Worm (Caenorhabditis elegans): ENCODE measurements around the gene flp-15.
A peak's percentile ranks its signal among the peaks of the same experiment; 100 is the strongest.

flp-15 gene

ce11 chrIII:13684236-13684635 lies 16.6 kb upstream of the flp-15 start:
- TF ChIP-seq pha-4 (tag; optimal IDR thresholded peaks at IDR 0.05) (no peak), nhr-12 (tag; optimal IDR thresholded peaks at IDR 0.05) (no peak), tbx-8 (GFP tag; optimal IDR thresholded peaks at IDR 0.05) (no peak), ztf-11 (tag; optimal IDR thresholded peaks at IDR 0.05) (no peak), mls-2 (tag; optimal IDR thresholded peaks at IDR 0.05) (no peak), ceh-43 (GFP tag; optimal IDR thresholded peaks at IDR 0.05) (no peak), unc-120 (tag; optimal IDR thresholded peaks at IDR 0.05; ENCODE audit: poor library complexity, severe bottlenecking) (no peak), ceh-39 (tag; optimal IDR thresholded peaks at IDR 0.05) (no peak), ham-2 (GFP tag; optimal IDR thresholded peaks at IDR 0.05) (no peak), bed-3 (GFP tag; optimal IDR thresholded peaks at IDR 0.05) (no peak), unc-62 (GFP tag; optimal IDR thresholded peaks at IDR 0.05) (no peak), zip-8 (tag; optimal IDR thresholded peaks at IDR 0.05) (no peak), lin-13 (tag; optimal IDR thresholded peaks at IDR 0.05) (no peak), elt-1 (tag; optimal IDR thresholded peaks at IDR 0.05; ENCODE audit: borderline replicate concordance, insufficient read depth) (no peak), sptf-1 (tag; optimal IDR thresholded peaks at IDR 0.05) (no peak), nhr-76 (tag; optimal IDR thresholded peaks at IDR 0.05) (no peak)

DNA sequence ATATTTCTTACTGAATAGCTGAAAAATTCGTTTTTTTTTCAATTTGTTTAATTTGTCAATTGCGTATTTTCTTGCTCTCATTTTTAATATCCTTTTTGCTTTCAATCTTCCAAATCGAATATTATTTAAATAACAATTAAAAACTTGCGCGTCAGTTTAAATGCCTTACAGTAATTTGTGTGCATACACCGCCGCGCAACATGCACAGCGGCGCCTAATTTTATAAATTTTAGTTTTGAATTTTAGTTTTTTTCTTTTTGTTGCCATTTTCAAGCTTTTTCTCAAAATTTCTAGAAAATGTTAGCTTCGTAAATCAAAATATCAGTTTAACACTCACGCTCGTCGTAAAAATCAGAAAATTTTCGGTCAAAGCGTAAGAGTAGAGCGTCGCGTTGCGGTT lies 15.6 kb upstream of the flp-15 start:
- TF ChIP-seq ceh-43 (GFP tag; optimal IDR thresholded peaks at IDR 0.05) (no peak), unc-120 (tag; optimal IDR thresholded peaks at IDR 0.05; ENCODE audit: poor library complexity, severe bottlenecking) (no peak), cnd-1 (tag; optimal IDR thresholded peaks at IDR 0.05) (no peak), sem-2 (GFP tag; optimal IDR thresholded peaks at IDR 0.05) (no peak), pha-4 (tag; optimal IDR thresholded peaks at IDR 0.05) (no peak), snpc-4 (tag; optimal IDR thresholded peaks at IDR 0.05) (no peak), unc-62 (GFP tag; optimal IDR thresholded peaks at IDR 0.05) (no peak), ztf-11 (tag; optimal IDR thresholded peaks at IDR 0.05) (no peak), nhr-237 (tag; optimal IDR thresholded peaks at IDR 0.05) (no peak), bed-3 (GFP tag; optimal IDR thresholded peaks at IDR 0.05) (no peak), zip-8 (tag; optimal IDR thresholded peaks at IDR 0.05) (no peak), unc-39 (tag; optimal IDR thresholded peaks at IDR 0.05) (no peak)

DNA sequence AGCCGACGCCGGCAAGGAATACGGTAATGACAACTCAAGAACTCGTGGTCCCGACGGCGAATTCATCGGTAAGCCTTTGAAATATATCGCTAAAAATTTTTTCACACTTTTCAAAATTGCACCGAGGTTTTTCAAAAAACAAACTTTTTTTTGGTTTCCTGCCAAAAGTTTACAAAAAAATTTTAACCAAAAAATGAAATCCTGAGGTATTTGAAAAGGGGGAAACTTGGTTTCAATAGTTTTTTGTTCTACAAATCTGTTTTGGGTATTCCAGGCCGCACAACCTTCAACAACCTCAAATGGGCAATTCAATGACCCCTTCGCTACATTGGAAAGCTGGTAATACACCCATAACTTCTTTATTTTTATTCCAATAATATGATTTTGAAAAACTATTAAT lies 14.4 kb upstream of the flp-15 start:
- TF ChIP-seq cnd-1 (tag; optimal IDR thresholded peaks at IDR 0.05) (no peak), zip-8 (tag; optimal IDR thresholded peaks at IDR 0.05) (no peak), nhr-2 (tag; optimal IDR thresholded peaks at IDR 0.05) (no peak), drap-1 (GFP tag; optimal IDR thresholded peaks at IDR 0.05) (no peak), pha-4 (tag; optimal IDR thresholded peaks at IDR 0.05) (no peak), unc-62 (GFP tag; optimal IDR thresholded peaks at IDR 0.05) (no peak)

ce11 chrIII:13678761-13679495 lies 11.3 kb upstream of the flp-15 start, which contains the start of gene sid-2:
Gene sid-2, plus strand, starts transcription at chrIII:13679445.
- TF ChIP-seq bed-3 (GFP tag; optimal IDR thresholded peaks at IDR 0.05) = no peak
- TF ChIP-seq nhr-2 (tag; optimal IDR thresholded peaks at IDR 0.05) = no peak
- TF ChIP-seq M03D4.4 (tag; optimal IDR thresholded peaks at IDR 0.05) = no peak
- TF ChIP-seq unc-62 (GFP tag; optimal IDR thresholded peaks at IDR 0.05) = no peak
- no peak for TF ChIP-seq mep-1 (tag; optimal IDR thresholded peaks at IDR 0.05)
- no peak for TF ChIP-seq lin-13 (tag; optimal IDR thresholded peaks at IDR 0.05)
- no peak for TF ChIP-seq elt-1 (tag; optimal IDR thresholded peaks at IDR 0.05; ENCODE audit: borderline replicate concordance, insufficient read depth)
- TF ChIP-seq sem-2 (GFP tag; optimal IDR thresholded peaks at IDR 0.05) = no peak
- no peak for TF ChIP-seq nhr-12 (tag; optimal IDR thresholded peaks at IDR 0.05)
- TF ChIP-seq hlh-1 (tag; optimal IDR thresholded peaks at IDR 0.05) = no peak
- TF ChIP-seq unc-39 (tag; optimal IDR thresholded peaks at IDR 0.05) = no peak
- no peak for TF ChIP-seq nhr-28 (tag; optimal IDR thresholded peaks at IDR 0.05)
- no peak for TF ChIP-seq ceh-39 (tag; optimal IDR thresholded peaks at IDR 0.05)
- no peak for TF ChIP-seq mab-5 (tag; optimal IDR thresholded peaks at IDR 0.05)
- no peak for TF ChIP-seq mls-2 (tag; optimal IDR thresholded peaks at IDR 0.05)
- TF ChIP-seq sptf-1 (tag; optimal IDR thresholded peaks at IDR 0.05) = no peak
- TF ChIP-seq ztf-11 (tag; optimal IDR thresholded peaks at IDR 0.05) = no peak
- no peak for TF ChIP-seq unc-120 (tag; optimal IDR thresholded peaks at IDR 0.05; ENCODE audit: poor library complexity, severe bottlenecking)
- no peak for TF ChIP-seq pha-4 (tag; optimal IDR thresholded peaks at IDR 0.05)
- TF ChIP-seq nhr-237 (tag; optimal IDR thresholded peaks at IDR 0.05) = no peak

ce11 chrIII:13672654-13673330 lies 5.2 kb upstream of the flp-15 start, which contains the start of gene aqp-11:
Gene aqp-11, plus strand, starts transcription at chrIII:13673280.
- TF ChIP-seq hlh-1 (tag; optimal IDR thresholded peaks at IDR 0.05) = peak; percentile 31
- no peak for TF ChIP-seq M03D4.4 (tag; optimal IDR thresholded peaks at IDR 0.05)
- TF ChIP-seq mep-1 (tag; optimal IDR thresholded peaks at IDR 0.05) = no peak

Data from whole organism, mixed stage, embryonic.